Worm (Caenorhabditis elegans) whole organism, L4 larva: Measurements from ENCODE around the gene C07D8.5.

Source experiments
- D1046.2 ChIP-seq: fragments of 200-800 bp; sonication (Bioruptor generic); IDR thresholded peaks from 2 replicates; pipeline ENCODE4 v1.3.6; 2022; ENCODE audit warnings: missing genetic modification characterization, missing compliant biosample characterization
- F37D6.2 ChIP-seq: sonication (generic microtip); optimal IDR thresholded peaks from 2 replicates; lab custom pipeline; 2016; ENCODE audit warnings: mild to moderate bottlenecking, missing genetic modification characterization, missing compliant biosample characterization
- F49E8.2 ChIP-seq: sonication (generic microtip); optimal IDR thresholded peaks from 2 replicates; lab custom pipeline; 2016; ENCODE audit warnings: missing compliant biosample characterization, mild to moderate bottlenecking, missing genetic modification characterization, borderline replicate concordance
- Y48G9A.11 ChIP-seq: fragments of 200-800 bp; sonication (Bioruptor generic); IDR thresholded peaks from 2 replicates; pipeline ENCODE4 v1.3.6; 2022; ENCODE audit warnings: missing genetic modification reagents, missing genetic modification characterization, missing compliant biosample characterization
- ZK337.2 ChIP-seq: fragments of 200-800 bp; sonication (Bioruptor generic); IDR thresholded peaks from 2 replicates; pipeline ENCODE4 v1.3.6; 2022; ENCODE audit warnings: missing genetic modification reagents, missing genetic modification characterization, missing compliant biosample characterization
- aha-1 ChIP-seq: fragments of 150-350 bp; peaks from one replicate; lab custom pipeline; 2014; ENCODE audit warnings: missing biosample characterization, missing genetic modification characterization
- aly-2 ChIP-seq: sonication (generic microtip); optimal IDR thresholded peaks from 2 replicates; lab custom pipeline; 2018; ENCODE audit warnings: missing biosample characterization, missing genetic modification characterization
- ceh-32 ChIP-seq: sonication (generic microtip); optimal IDR thresholded peaks from 2 replicates; lab custom pipeline; 2016; ENCODE audit warnings: mild to moderate bottlenecking, missing genetic modification characterization, missing compliant biosample characterization; ENCODE audit not compliant: poor library complexity
- ceh-62 ChIP-seq: sonication (generic microtip); optimal IDR thresholded peaks from 2 replicates; lab custom pipeline; 2017; ENCODE audit warnings: missing biosample characterization, missing genetic modification characterization
- daf-16 ChIP-seq, 3 experiments: sonication (generic microtip); optimal IDR thresholded peaks; 2 replicates each; lab custom pipeline; 2016 to 2017; ENCODE audit warnings: missing genetic modification characterization in 3 of 3, missing genetic modification reagents in 3 of 3, mild to moderate bottlenecking in 2 of 3, missing compliant biosample characterization in 2 of 3, missing biosample characterization in 1 of 3, moderate library complexity in 1 of 3
- daf-19 ChIP-seq: fragments of 200-800 bp; sonication (Bioruptor generic); conservative IDR thresholded peaks from 2 replicates; pipeline ENCODE4 v1.3.6; 2022; ENCODE audit warnings: missing genetic modification characterization, missing compliant biosample characterization
- daf-8 ChIP-seq: fragments of 200-800 bp; sonication (Bioruptor generic); IDR thresholded peaks from 2 replicates; pipeline ENCODE4 v1.3.6; 2022; ENCODE audit warnings: missing genetic modification characterization, missing compliant biosample characterization
- dmd-6 ChIP-seq: fragments of 200-800 bp; sonication (Bioruptor generic); IDR thresholded peaks from 2 replicates; pipeline ENCODE4 v1.3.6; 2022; ENCODE audit warnings: missing genetic modification reagents, missing genetic modification characterization, missing compliant biosample characterization
- dmd-8 ChIP-seq: fragments of 200-800 bp; sonication (Bioruptor generic); IDR thresholded peaks from 2 replicates; pipeline ENCODE4 v1.3.6; 2022; ENCODE audit warnings: missing genetic modification characterization, missing compliant biosample characterization
- duxl-1 ChIP-seq: sonication (generic microtip); optimal IDR thresholded peaks from 2 replicates; lab custom pipeline; 2016; ENCODE audit warnings: mild to moderate bottlenecking, missing genetic modification characterization, moderate library complexity, missing compliant biosample characterization; ENCODE audit not compliant: poor library complexity
- dve-1 ChIP-seq: sonication (generic microtip); optimal IDR thresholded peaks from 2 replicates; lab custom pipeline; 2017; ENCODE audit warnings: antibody characterized with exemption, mild to moderate bottlenecking, missing genetic modification characterization, missing compliant biosample characterization; ENCODE audit not compliant: insufficient read depth
- egl-43 ChIP-seq: fragments of 200-800 bp; sonication (Bioruptor generic); IDR thresholded peaks from 2 replicates; pipeline ENCODE4 v1.3.6; 2022; ENCODE audit warnings: missing genetic modification reagents, missing genetic modification characterization, missing compliant biosample characterization
- hlh-11 ChIP-seq: fragments of 200-800 bp; sonication (Bioruptor generic); optimal IDR thresholded peaks from 2 replicates; lab custom pipeline; 2018; ENCODE audit warnings: mild to moderate bottlenecking, missing genetic modification characterization, missing compliant biosample characterization
- hlh-30 ChIP-seq: sonication (generic microtip); optimal IDR thresholded peaks from 2 replicates; lab custom pipeline; 2017; ENCODE audit warnings: antibody characterized with exemption, mild to moderate bottlenecking, missing genetic modification characterization, missing compliant biosample characterization; ENCODE audit not compliant: insufficient read depth
- hmg-1.1 ChIP-seq: fragments of 200-800 bp; sonication (Bioruptor generic); IDR thresholded peaks from 2 replicates; pipeline ENCODE4 v1.3.6; 2022; ENCODE audit warnings: missing genetic modification reagents, missing genetic modification characterization, missing compliant biosample characterization
- lin-13 ChIP-seq: fragments of 150-350 bp; optimal IDR thresholded peaks from 2 replicates; lab custom pipeline; 2014; ENCODE audit warnings: missing biosample characterization, missing genetic modification reagents, missing genetic modification characterization
- lin-39 ChIP-seq: fragments of 150-350 bp; optimal IDR thresholded peaks from 2 replicates; lab custom pipeline; 2014; ENCODE audit warnings: missing biosample characterization, missing genetic modification reagents, missing genetic modification characterization
- madf-5 ChIP-seq, 2 experiments: fragments of 200-800 bp; sonication (Bioruptor generic); IDR thresholded peaks; 2 replicates each; pipeline ENCODE4 v1.3.6; 2022; ENCODE audit warnings: missing compliant biosample characterization in 2 of 2, missing genetic modification characterization in 2 of 2
- mdl-1 ChIP-seq, 2 experiments: fragments of 150-350 bp in 1 of 2; sonication (generic microtip) in 1 of 2; optimal IDR thresholded peaks; 2 replicates each; lab custom pipeline; 2014 to 2017; ENCODE audit warnings: missing biosample characterization in 2 of 2, missing genetic modification characterization in 2 of 2
- mdt-29 ChIP-seq: fragments of 200-800 bp; sonication (Bioruptor generic); IDR thresholded peaks from 2 replicates; pipeline ENCODE4 v1.3.6; 2022; ENCODE audit warnings: missing genetic modification reagents, missing genetic modification characterization, missing compliant biosample characterization
- mep-1 ChIP-seq: fragments of 150-350 bp; sonication (generic microtip); optimal IDR thresholded peaks from 3 replicates; lab custom pipeline; 2014; ENCODE audit warnings: missing biosample characterization, missing genetic modification characterization
- mxl-3 ChIP-seq: fragments of 200-800 bp; sonication (Bioruptor generic); optimal IDR thresholded peaks from 2 replicates; lab custom pipeline; 2018; ENCODE audit warnings: mild to moderate bottlenecking, missing genetic modification characterization, missing compliant biosample characterization
- nhr-102 ChIP-seq: sonication (generic microtip); optimal IDR thresholded peaks from 2 replicates; lab custom pipeline; 2016; ENCODE audit warnings: mild to moderate bottlenecking, missing genetic modification characterization, moderate library complexity, missing compliant biosample characterization
- nhr-11 ChIP-seq: fragments of 150-350 bp; optimal IDR thresholded peaks from 2 replicates; lab custom pipeline; 2014; ENCODE audit warnings: missing biosample characterization, missing genetic modification characterization
- nhr-237 ChIP-seq: sonication (generic microtip); optimal IDR thresholded peaks from 2 replicates; lab custom pipeline; 2017; ENCODE audit warnings: missing biosample characterization, missing genetic modification characterization
- nhr-25 ChIP-seq: sonication (generic microtip); optimal IDR thresholded peaks from 2 replicates; lab custom pipeline; 2017; ENCODE audit warnings: missing genetic modification characterization, mild to moderate bottlenecking, missing compliant biosample characterization, antibody characterized with exemption, moderate library complexity, borderline replicate concordance; ENCODE audit not compliant: insufficient read depth
- nhr-28 ChIP-seq: fragments of 150-350 bp; optimal IDR thresholded peaks from 2 replicates; lab custom pipeline; 2014; ENCODE audit warnings: missing biosample characterization, missing genetic modification characterization
- nhr-48 ChIP-seq: sonication (generic microtip); optimal IDR thresholded peaks from 2 replicates; lab custom pipeline; 2016; ENCODE audit warnings: mild to moderate bottlenecking, missing genetic modification characterization, missing compliant biosample characterization
- nhr-77 ChIP-seq: fragments of 150-350 bp; optimal IDR thresholded peaks from 2 replicates; lab custom pipeline; 2014; ENCODE audit warnings: missing biosample characterization, missing genetic modification characterization
- php-3 ChIP-seq: fragments of 200-800 bp; sonication (Bioruptor generic); IDR thresholded peaks from 2 replicates; pipeline ENCODE4 v1.3.6; 2022; ENCODE audit warnings: missing genetic modification reagents, missing genetic modification characterization, missing compliant biosample characterization
- pqm-1 ChIP-seq: sonication (generic microtip); optimal IDR thresholded peaks from 2 replicates; lab custom pipeline; 2017; ENCODE audit warnings: missing biosample characterization, missing genetic modification characterization
- saeg-2 ChIP-seq: fragments of 200-800 bp; sonication (Bioruptor generic); IDR thresholded peaks from 2 replicates; pipeline ENCODE4 v1.3.6; 2022; ENCODE audit warnings: missing genetic modification reagents, missing genetic modification characterization, missing compliant biosample characterization
- snpc-4 ChIP-seq: fragments of 150-350 bp; optimal IDR thresholded peaks from 2 replicates; lab custom pipeline; 2014; ENCODE audit warnings: missing biosample characterization, missing genetic modification characterization
- tag-97 ChIP-seq: fragments of 200-800 bp; sonication (Bioruptor generic); IDR thresholded peaks from 2 replicates; pipeline ENCODE4 v1.3.6; 2022; ENCODE audit warnings: missing genetic modification characterization, missing compliant biosample characterization
- tra-1 ChIP-seq: fragments of 200-800 bp; sonication (Bioruptor generic); IDR thresholded peaks from 2 replicates; pipeline ENCODE4 v1.3.6; 2022; ENCODE audit warnings: missing genetic modification reagents, missing genetic modification characterization, missing compliant biosample characterization
- unc-39 ChIP-seq: sonication (generic microtip); optimal IDR thresholded peaks from 2 replicates; lab custom pipeline; 2017; ENCODE audit warnings: missing biosample characterization, missing genetic modification characterization
- zag-1 ChIP-seq: fragments of 150-350 bp; optimal IDR thresholded peaks from 2 replicates; lab custom pipeline; 2014; ENCODE audit warnings: missing biosample characterization, missing genetic modification characterization
- zfp-3 ChIP-seq: fragments of 200-800 bp; sonication (Bioruptor generic); conservative IDR thresholded peaks from 2 replicates; pipeline ENCODE4 v1.3.6; 2022; ENCODE audit warnings: missing genetic modification reagents, missing genetic modification characterization, missing compliant biosample characterization
- zip-2 ChIP-seq: fragments of 150-350 bp; optimal IDR thresholded peaks from 2 replicates; lab custom pipeline; 2014; ENCODE audit warnings: missing biosample characterization, missing genetic modification characterization

The C07D8.5 gene

DNA sequence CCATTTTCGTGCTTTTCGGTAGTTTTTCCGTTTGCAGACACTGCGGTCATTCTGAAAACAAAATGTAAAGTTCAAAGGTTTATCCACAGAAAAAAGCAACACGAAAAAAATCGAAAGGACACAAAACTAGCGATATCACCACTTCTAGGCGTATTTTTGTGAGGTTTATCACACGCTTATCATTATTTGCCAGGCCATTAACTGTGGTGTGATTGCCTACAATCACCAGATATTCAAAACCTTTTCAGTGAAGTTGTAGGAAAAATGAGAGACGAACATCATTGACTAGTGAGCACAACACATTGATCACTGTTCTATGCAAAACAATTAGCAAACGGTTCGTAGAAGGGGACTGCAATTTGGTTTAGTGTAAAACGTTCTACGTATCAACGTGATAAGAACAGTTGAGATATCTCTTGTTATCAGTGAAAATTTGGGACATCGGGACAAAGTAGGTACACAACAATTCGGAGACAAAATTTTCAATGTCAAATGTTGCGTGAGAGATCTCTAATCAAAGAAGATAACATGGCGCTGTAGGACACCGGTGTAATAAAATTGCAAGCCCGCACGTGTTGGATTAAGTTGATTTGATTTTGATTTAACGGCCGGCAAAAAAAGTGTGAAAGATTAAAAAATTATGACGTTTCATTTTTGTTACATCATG, 38.2 kb upstream of the C07D8.5 start, which contains the start of gene sur-5:
TSS of gene sur-5 (minus strand) at position 51 of the 667 bp plus-strand sequence.
- TF ChIP-seq unc-39 (tag; lab: Kevin White, UChicago) (no peak), zfp-3 (no peak), F37D6.2 (tag; lab: Kevin White, UChicago) (no peak), ceh-32 (tag; lab: Kevin White, UChicago) (no peak), nhr-48 (peak; percentile 84), F49E8.2 (tag; lab: Kevin White, UChicago) (no peak), nhr-28 (tag; lab: Kevin White, UChicago) (peak; percentile 47), duxl-1 (tag; lab: Kevin White, UChicago) (no peak), saeg-2 (no peak), nhr-11 (no peak), dve-1 (peak; percentile 74), hmg-1.1 (no peak), snpc-4 (tag; lab: Kevin White, UChicago) (no peak), aly-2 (tag; lab: Kevin White, UChicago) (no peak), pqm-1 (tag; lab: Kevin White, UChicago) (peak; percentile 81), Y48G9A.11 (no peak), mdl-1 (tag; optimal IDR thresholded peaks at IDR 0.05; lab: Kevin White, UChicago) (peak in 1 of 2 experiments; percentile 59), nhr-25 (tag; lab: Kevin White, UChicago) (no peak), madf-5 (GFP tag; IDR thresholded peaks at IDR 0.05; lab: Robert Waterston, UW) (no peak), mdt-29 (GFP tag; lab: Robert Waterston, UW) (0 out of 2 replicates have a peak, but pooled peaks have one; percentile 23), hlh-30 (tag; lab: Kevin White, UChicago) (peak; percentile 54), daf-16 (GFP tag; optimal IDR thresholded peaks at IDR 0.05; lab: Kevin White, UChicago) (no peak), daf-16 (tag; optimal IDR thresholded peaks at IDR 0.05; lab: Kevin White, UChicago) (peak; percentile 86), ZK337.2 (GFP tag; lab: Robert Waterston, UW) (no peak), lin-13 (no peak), dmd-6 (GFP tag; lab: Robert Waterston, UW) (peak; percentile 61), D1046.2 (GFP tag; lab: Robert Waterston, UW) (no peak), zip-2 (tag; lab: Kevin White, UChicago) (no peak), nhr-237 (tag; lab: Kevin White, UChicago) (no peak), ceh-62 (tag; lab: Kevin White, UChicago) (no peak), daf-19 (GFP tag; lab: Robert Waterston, UW) (no peak), mep-1 (peak; percentile 30), daf-8 (GFP tag; lab: Robert Waterston, UW) (no peak), nhr-102 (tag; lab: Kevin White, UChicago) (peak; percentile 52), mxl-3 (GFP tag; lab: Kevin White, UChicago) (peak; percentile 62), zag-1 (tag; lab: Kevin White, UChicago) (no peak), hlh-11 (tag; lab: Kevin White, UChicago) (peak; percentile 81), php-3 (GFP tag; lab: Robert Waterston, UW) (0 out of 2 replicates have a peak, but pooled peaks have one; percentile 22), dmd-8 (GFP tag; lab: Robert Waterston, UW) (no peak), aha-1 (tag; lab: Kevin White, UChicago) (peak; percentile 62), tag-97 (GFP tag; lab: Robert Waterston, UW) (no peak), egl-43 (GFP tag; lab: Robert Waterston, UW) (no peak), tra-1 (no peak), lin-39 (tag; lab: Kevin White, UChicago) (no peak), nhr-77 (tag; lab: Kevin White, UChicago) (peak; percentile 20)
